Worm (Caenorhabditis elegans): Measurements from ENCODE around the gene col-150.

DNA sequence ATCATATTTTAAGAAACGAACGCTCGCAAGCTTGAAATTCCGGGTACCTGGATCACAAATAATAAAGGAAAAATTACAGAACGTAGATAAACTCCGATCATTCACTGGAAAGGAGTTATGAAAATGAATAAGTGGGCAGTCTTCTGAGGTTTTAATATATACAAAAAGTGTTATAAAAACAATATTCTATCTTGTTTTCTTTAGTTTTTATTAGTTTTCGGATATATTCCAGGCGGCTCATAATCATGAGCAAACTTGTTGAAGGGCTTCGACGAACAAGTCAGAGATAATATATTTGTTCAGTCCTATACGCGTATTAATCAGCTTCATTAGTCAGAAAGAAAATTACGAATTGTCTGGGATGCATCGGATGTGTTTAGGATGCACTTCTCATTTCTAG is 19.5 kb upstream of the col-150 start, which contains the start of gene gcy-6:
- TF ChIP-seq unc-39 (tag; optimal IDR thresholded peaks at IDR 0.05) (no peak), nhr-12 (tag; optimal IDR thresholded peaks at IDR 0.05) (no peak), ama-1 (optimal IDR thresholded peaks at IDR 0.05) (no peak), snpc-4 (tag; optimal IDR thresholded peaks at IDR 0.05) (no peak), zag-1 (tag; optimal IDR thresholded peaks at IDR 0.05) (no peak), aly-2 (tag; optimal IDR thresholded peaks at IDR 0.05) (no peak), elt-1 (tag; optimal IDR thresholded peaks at IDR 0.05) (no peak), nhr-237 (tag; optimal IDR thresholded peaks at IDR 0.05) (no peak)
